Fruit fly (Drosophila melanogaster) Kc167 (cell line): ENCODE results near the gene sima.

Experiments used
- Myc ChIP-seq: fragments of >200 bp; optimal IDR thresholded peaks from 2 replicates; lab custom pipeline; 2017; ENCODE audit warnings: missing external identifiers
- Sin3A ChIP-seq: fragments of >200 bp; optimal IDR thresholded peaks from 2 replicates; lab custom pipeline; 2018; ENCODE audit warnings: missing external identifiers
- h ChIP-seq: fragments of >200 bp; optimal IDR thresholded peaks from 3 replicates; lab custom pipeline; 2018; ENCODE audit warnings: missing external identifiers
- insv ChIP-seq: fragments of >200 bp; optimal IDR thresholded peaks from 3 replicates; lab custom pipeline; 2018; ENCODE audit warnings: missing external identifiers
- psq ChIP-seq: fragments of >200 bp; optimal IDR thresholded peaks from 2 replicates; lab custom pipeline; 2017; ENCODE audit warnings: missing external identifiers
- ttk ChIP-seq: sonication (Bioruptor generic); optimal IDR thresholded peaks from 2 replicates; lab custom pipeline; 2017; ENCODE audit warnings: missing external identifiers

Gene sima

dm6 chr3R:30166159-30166784 lies 108.2 kb downstream of the sima start, which contains the start of gene VhaAC45RP:
VhaAC45RP (minus strand) TSS chr3R:30166419.
- no peak for TF ChIP-seq ttk (lab: Kevin White, UChicago)
- no peak for TF ChIP-seq psq

dm6 chr3R:30170671-30171667 lies 112.9 kb downstream of the sima start, which contains the start of gene Rsod:
Rsod (minus strand) TSS chr3R:30171207.
- TF ChIP-seq Myc (no peak), ttk (lab: Kevin White, UChicago) (no peak), Sin3A (lab: Kevin White, UChicago) (no peak), psq (no peak), insv (lab: Kevin White, UChicago) (no peak), h (lab: Kevin White, UChicago) (no peak)
